Worm (Caenorhabditis elegans): Measurements from ENCODE around the gene Y48E1C.2.

- TF ChIP-seq nhr-28 (tag; optimal IDR thresholded peaks at IDR 0.05) (no peak), sup-37 (GFP tag; optimal IDR thresholded peaks at IDR 0.05) (no peak), mef-2 (tag; optimal IDR thresholded peaks at IDR 0.05) (no peak), fkh-4 (tag; optimal IDR thresholded peaks at IDR 0.05; ENCODE audit: borderline replicate concordance) (no peak), unc-130 (tag; optimal IDR thresholded peaks at IDR 0.05) (no peak), alr-1 (tag; optimal IDR thresholded peaks at IDR 0.05; ENCODE audit: borderline replicate concordance) (no peak), nhr-76 (tag; optimal IDR thresholded peaks at IDR 0.05) (no peak), aha-1 (tag; optimal IDR thresholded peaks at IDR 0.05) (no peak), zag-1 (tag; optimal IDR thresholded peaks at IDR 0.05) (no peak)
Observed at ce11 chrII:13467838-13468389, 43.6 kb downstream of the Y48E1C.2 start.

All from whole organism, L1 larva.